Worm (Caenorhabditis elegans) whole organism, L2 larva: Measurements from ENCODE around the gene odc-1.

Experiments used
- aly-2 ChIP-seq: fragments of 150-350 bp; optimal IDR thresholded peaks from 2 replicates; lab custom pipeline; 2014; ENCODE audit warnings: missing biosample characterization, missing genetic modification characterization
- egl-27 ChIP-seq: sonication (generic microtip); optimal IDR thresholded peaks from 3 replicates; lab custom pipeline; 2017; ENCODE audit warnings: missing biosample characterization, missing genetic modification reagents, missing genetic modification characterization
- elt-3 ChIP-seq: sonication (generic microtip); optimal IDR thresholded peaks from 2 replicates; lab custom pipeline; 2017; ENCODE audit warnings: missing biosample characterization, missing genetic modification characterization
- fos-1 ChIP-seq: fragments of 150-350 bp; optimal IDR thresholded peaks from 2 replicates; lab custom pipeline; 2014; ENCODE audit warnings: missing biosample characterization, missing genetic modification characterization
- lin-13 ChIP-seq: fragments of 150-350 bp; optimal IDR thresholded peaks from 2 replicates; lab custom pipeline; 2014; ENCODE audit warnings: missing biosample characterization, missing genetic modification reagents, missing genetic modification characterization
- lsy-2 ChIP-seq, 2 experiments: fragments of 150-350 bp in 1 of 2; sonication (generic microtip) in 1 of 2; optimal IDR thresholded peaks; 2 replicates each; lab custom pipeline; 2014 to 2017; ENCODE audit warnings: missing biosample characterization in 2 of 2, missing genetic modification characterization in 2 of 2
- mdl-1 ChIP-seq, 2 experiments: fragments of 150-350 bp in 1 of 2; sonication (generic microtip) in 1 of 2; optimal IDR thresholded peaks; 2 replicates each; lab custom pipeline; 2017; ENCODE audit warnings: missing biosample characterization in 2 of 2, missing genetic modification characterization in 2 of 2
- nhr-11 ChIP-seq: fragments of 150-350 bp; optimal IDR thresholded peaks from 2 replicates; lab custom pipeline; 2014; ENCODE audit warnings: missing biosample characterization, missing genetic modification characterization
- nhr-6 ChIP-seq: fragments of 150-350 bp; optimal IDR thresholded peaks from 2 replicates; lab custom pipeline; 2014; ENCODE audit warnings: missing biosample characterization, missing genetic modification characterization
- unc-39 ChIP-seq: fragments of 150-350 bp; optimal IDR thresholded peaks from 2 replicates; lab custom pipeline; 2014; ENCODE audit warnings: missing biosample characterization, missing genetic modification characterization
- unc-55 ChIP-seq: fragments of 150-350 bp; sonication (generic microtip); optimal IDR thresholded peaks from 3 replicates; lab custom pipeline; 2014; ENCODE audit warnings: missing biosample characterization, missing genetic modification reagents, missing genetic modification characterization
- unc-62 ChIP-seq: fragments of 150-350 bp; optimal IDR thresholded peaks from 2 replicates; lab custom pipeline; 2014; ENCODE audit warnings: missing biosample characterization, missing genetic modification reagents, missing genetic modification characterization
- zag-1 ChIP-seq: fragments of 150-350 bp; optimal IDR thresholded peaks from 2 replicates; lab custom pipeline; 2014; ENCODE audit warnings: missing biosample characterization, missing genetic modification characterization

- TF ChIP-seq egl-27 (tag; lab: Kevin White, UChicago) (no peak), aly-2 (tag; lab: Kevin White, UChicago) (no peak), nhr-6 (tag; lab: Kevin White, UChicago) (no peak), unc-62 (GFP tag; lab: Kevin White, UChicago) (no peak), elt-3 (no peak), unc-55 (GFP tag; lab: Kevin White, UChicago) (no peak), lin-13 (GFP tag; lab: Kevin White, UChicago) (no peak), fos-1 (tag; lab: Kevin White, UChicago) (no peak), mdl-1 (tag; optimal IDR thresholded peaks at IDR 0.05; lab: Kevin White, UChicago) (no peak), lsy-2 (tag; optimal IDR thresholded peaks at IDR 0.05; lab: Kevin White, UChicago) (no peak), nhr-11 (tag; lab: Kevin White, UChicago) (no peak), zag-1 (tag; lab: Kevin White, UChicago) (no peak), unc-39 (tag; lab: Kevin White, UChicago) (no peak)
Measured at ce11 chrV:6896700-6897099, 3.3 kb downstream of the odc-1 start, which contains the start of gene K11C4.1.
